Worm (Caenorhabditis elegans): ENCODE measurements around the gene atfs-1.

- no peak for TF ChIP-seq aly-2 (tag; optimal IDR thresholded peaks at IDR 0.05)
- TF ChIP-seq nhr-111 (GFP tag; optimal IDR thresholded peaks at IDR 0.05), result no peak
- TF ChIP-seq fkh-10 (GFP tag; optimal IDR thresholded peaks at IDR 0.05), result no peak
- no peak for TF ChIP-seq nhr-6 (tag; optimal IDR thresholded peaks at IDR 0.05)
- TF ChIP-seq ceh-82 (tag; optimal IDR thresholded peaks at IDR 0.05), result no peak
- TF ChIP-seq lir-3 (tag; optimal IDR thresholded peaks at IDR 0.05), result no peak
- TF ChIP-seq zag-1 (tag; optimal IDR thresholded peaks at IDR 0.05), result no peak
- TF ChIP-seq F49E8.2 (tag; optimal IDR thresholded peaks at IDR 0.05; ENCODE audit: borderline replicate concordance), result no peak
These were observed 42.5 kb downstream of the atfs-1 start, which contains the start of gene ent-3 for ce11 chrV:14235942-14236341.

Data from whole organism, L4 larva.